Fruit fly (Drosophila melanogaster): ENCODE results near the gene CG4045.
A peak's percentile ranks its signal among the peaks of the same experiment; 100 is the strongest.

The CG4045 gene

DNA sequence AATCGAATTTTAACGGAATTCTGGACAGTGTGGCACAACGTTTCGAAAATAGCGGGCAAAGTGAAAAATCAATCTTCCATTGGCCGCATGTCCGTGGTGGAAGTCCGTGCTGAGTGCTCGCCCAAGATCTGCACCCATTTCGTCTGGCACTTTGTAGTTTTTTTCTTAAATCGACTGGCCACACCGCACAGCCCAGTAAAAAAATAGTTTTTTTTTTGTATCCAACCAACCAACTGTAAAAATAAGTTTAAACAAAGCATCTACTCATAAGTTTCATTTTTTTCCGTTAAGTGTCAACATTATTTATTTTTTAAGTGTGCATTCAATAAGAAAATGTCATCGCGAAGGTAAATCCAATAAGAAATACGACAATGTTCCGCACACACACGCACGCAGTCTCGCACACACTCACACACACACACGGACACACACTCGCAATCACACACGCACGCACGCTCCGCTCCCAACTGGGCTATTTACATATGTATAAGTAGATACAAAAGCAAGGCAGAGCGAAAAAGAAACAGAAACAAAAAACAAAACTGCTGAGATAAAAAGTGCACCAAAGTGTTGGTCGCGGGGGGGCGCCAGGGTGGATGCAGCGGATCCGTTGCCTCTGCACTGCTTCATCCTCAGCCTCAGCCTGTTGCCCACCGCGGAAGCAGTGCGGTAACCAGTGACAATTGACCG is 18.5 kb upstream of the CG4045 start, which contains the start of gene csw (continued):
- peak; percentile 30 for TF ChIP-seq CG1647 (GFP tag; optimal IDR thresholded peaks at IDR 0.05)
- peak; percentile 11; the same call in 1 of the 2 replicates for TF ChIP-seq CG6272 (GFP tag; IDR thresholded peaks at IDR 0.05)
- no peak for TF ChIP-seq tio (GFP tag; optimal IDR thresholded peaks at IDR 0.05)
- peak; percentile 54 for TF ChIP-seq ato (GFP tag; IDR thresholded peaks at IDR 0.05; ENCODE audit: partially characterized antibody)
- TF ChIP-seq CG10321 (GFP tag; IDR thresholded peaks at IDR 0.05): 0 out of 2 replicates have a peak, but pooled peaks have one; percentile 5
- peak; percentile 14; the same call in 1 of the 2 replicates for TF ChIP-seq Xrp1 (GFP tag; IDR thresholded peaks at IDR 0.05)
- 0 out of 3 replicates have a peak, but pooled peaks have one; percentile 15 for TF ChIP-seq CG11560 (tag; IDR thresholded peaks at IDR 0.05)
- peak; percentile 11 for TF ChIP-seq CG11398 (GFP tag; optimal IDR thresholded peaks at IDR 0.05)
- TF ChIP-seq Chrac-16 (GFP tag; optimal IDR thresholded peaks at IDR 0.05): peak; percentile 18
- TF ChIP-seq H15 (GFP tag; IDR thresholded peaks at IDR 0.05): no peak
- no peak for TF ChIP-seq tup (GFP tag; optimal IDR thresholded peaks at IDR 0.05)
- peak; percentile 31 for TF ChIP-seq CG4282 (GFP tag; optimal IDR thresholded peaks at IDR 0.05)
- no peak for TF ChIP-seq CG12236 (GFP tag; optimal IDR thresholded peaks at IDR 0.05)
- TF ChIP-seq p53 (GFP tag; optimal IDR thresholded peaks at IDR 0.05): peak; percentile 42
- no peak for TF ChIP-seq HLH4C (GFP tag; IDR thresholded peaks at IDR 0.05; ENCODE audit: partially characterized antibody)
- TF ChIP-seq CG13775 (GFP tag; optimal IDR thresholded peaks at IDR 0.05): peak; percentile 25
- no peak for TF ChIP-seq CG8359 (GFP tag; optimal IDR thresholded peaks at IDR 0.05; ENCODE audit: borderline replicate concordance)
- TF ChIP-seq tna (GFP tag; IDR thresholded peaks at IDR 0.05; ENCODE audit: partially characterized antibody): no peak
- no peak for TF ChIP-seq Jarid2 (GFP tag; optimal IDR thresholded peaks at IDR 0.05)
- TF ChIP-seq gem (tag; optimal IDR thresholded peaks at IDR 0.05): peak; percentile 32
- no peak for TF ChIP-seq Sox102F (GFP tag; optimal IDR thresholded peaks at IDR 0.05)
- peak; percentile 57 for TF ChIP-seq Hsf (GFP tag; optimal IDR thresholded peaks at IDR 0.05)
- TF ChIP-seq kay (GFP tag; optimal IDR thresholded peaks at IDR 0.05): peak; percentile 21
- no peak for TF ChIP-seq Nf-YA (GFP tag; IDR thresholded peaks at IDR 0.05)
- peak; percentile 29 for TF ChIP-seq CG18619 (GFP tag; optimal IDR thresholded peaks at IDR 0.05)
- no peak for TF ChIP-seq CG7357 (GFP tag; IDR thresholded peaks at IDR 0.05)
- TF ChIP-seq abd-A (tag; optimal IDR thresholded peaks at IDR 0.05): peak; percentile 0
- TF ChIP-seq Dek (tag; optimal IDR thresholded peaks at IDR 0.05): peak; percentile 16
- no peak for TF ChIP-seq CG11696 (GFP tag; IDR thresholded peaks at IDR 0.05)
- peak; percentile 2 for TF ChIP-seq CG9727 (GFP tag; optimal IDR thresholded peaks at IDR 0.05)
- TF ChIP-seq klu (GFP tag; IDR thresholded peaks at IDR 0.05): no peak
- peak; percentile 49 for TF ChIP-seq HLH54F (GFP tag; optimal IDR thresholded peaks at IDR 0.05)
- peak; percentile 3 for TF ChIP-seq Dip3 (GFP tag; optimal IDR thresholded peaks at IDR 0.05)
- peak in 1 of 2 experiments; percentile 21 for TF ChIP-seq crp (GFP tag; optimal IDR thresholded peaks at IDR 0.05)
- TF ChIP-seq CG17359 (tag; optimal IDR thresholded peaks at IDR 0.05): peak; percentile 38
- TF ChIP-seq Dref (GFP tag; IDR thresholded peaks at IDR 0.05): peak; percentile 54
- no peak for TF ChIP-seq CG10979 (tag; optimal IDR thresholded peaks at IDR 0.05)
- no peak for TF ChIP-seq fd96Cb (tag; optimal IDR thresholded peaks at IDR 0.05)
- TF ChIP-seq emc (GFP tag; optimal IDR thresholded peaks at IDR 0.05): peak; percentile 29
- no peak for TF ChIP-seq CG7271 (tag; optimal IDR thresholded peaks at IDR 0.05)
- TF ChIP-seq ken (GFP tag; IDR thresholded peaks at IDR 0.05): peak; percentile 72; the same call in 2 of the 3 replicates
- no peak for TF ChIP-seq CG31224 (GFP tag; IDR thresholded peaks at IDR 0.05)
- peak; percentile 32 for TF ChIP-seq ind (GFP tag; optimal IDR thresholded peaks at IDR 0.05)
- TF ChIP-seq nom (GFP tag; optimal IDR thresholded peaks at IDR 0.05): peak; percentile 99
- TF ChIP-seq B-H1 (GFP tag; IDR thresholded peaks at IDR 0.05): no peak
- no peak for TF ChIP-seq CG4730 (GFP tag; IDR thresholded peaks at IDR 0.05)
- no peak for TF ChIP-seq ash1 (GFP tag; optimal IDR thresholded peaks at IDR 0.05)
- TF ChIP-seq CG12942 (GFP tag; optimal IDR thresholded peaks at IDR 0.05): peak; percentile 28
- TF ChIP-seq bcd (GFP tag; optimal IDR thresholded peaks at IDR 0.05): peak; percentile 30

All from whole organism, embryonic.